3 worm cellular contexts compared by ENCODE assay signal in genomic region chrX:15434922-15435321, ce11.
TF ChIP-seq lines count a peak whose summit lies in the region.

No protein-coding gene starts in this region.

TF ChIP-seq in whole organism, L2 larva, 48 proteins besides CTCF, POLR2A, EP300 and RAD21:
- no peak for TF ChIP-seq zag-1 (tag; optimal IDR thresholded peaks at IDR 0.05; lab: Kevin White, UChicago)
- peak; percentile 4 for TF ChIP-seq snpc-4 (tag; optimal IDR thresholded peaks at IDR 0.05; lab: Kevin White, UChicago)

TF ChIP-seq in whole organism, L3 larva, 47 proteins besides CTCF, POLR2A, EP300 and RAD21:
- TF ChIP-seq mdl-1 (tag; optimal IDR thresholded peaks at IDR 0.05; lab: Kevin White, UChicago): no peak
- peak; percentile 36 for TF ChIP-seq snpc-4 (tag; optimal IDR thresholded peaks at IDR 0.05; lab: Kevin White, UChicago)
- TF ChIP-seq ZK546.5 (tag; optimal IDR thresholded peaks at IDR 0.05; lab: Kevin White, UChicago): no peak
TF ChIP-seq in whole organism, L3 larva: peak in this region for 1.

TF ChIP-seq in whole organism, young adult, 124 proteins besides CTCF, POLR2A, EP300 and RAD21:
- TF ChIP-seq hmg-1.2 (GFP tag; IDR thresholded peaks at IDR 0.05; lab: Robert Waterston, UW) (peak; percentile 30; the same call in 1 of the 2 replicates), D2030.7 (GFP tag; IDR thresholded peaks at IDR 0.05; lab: Robert Waterston, UW) (no peak), snpc-4 (GFP tag; optimal IDR thresholded peaks at IDR 0.05; lab: Kevin White, UChicago) (peak; percentile 3), snpc-4 (tag; optimal IDR thresholded peaks at IDR 0.05; lab: Kevin White, UChicago) (peak in 3 of 4 experiments; percentile 11 to 87 (median 82))

Comparison
In these comparisons a context has a peak if more than half of its experiments do, and no peak if none do; other contexts are left out.
1. Of the 3 proteins assayed by ChIP-seq in both whole organism, young adult and whole organism, L2 larva: peak only in whole organism, young adult: none; only in whole organism, L2 larva: none; in both: snpc-4; in neither: 2.